Worm (Caenorhabditis elegans): Measurements from ENCODE around the gene spe-39.

- no peak for TF ChIP-seq zag-1 (tag; optimal IDR thresholded peaks at IDR 0.05)
- no peak for TF ChIP-seq ama-1 (optimal IDR thresholded peaks at IDR 0.05)
- no peak for TF ChIP-seq unc-62 (GFP tag; optimal IDR thresholded peaks at IDR 0.05)
- no peak for TF ChIP-seq ceh-82 (tag; optimal IDR thresholded peaks at IDR 0.05)
Measured at ce11 chrV:6768452-6768929, 16.8 kb upstream of the spe-39 start, which contains the start of the genes T25F10.1 and clik-1.
